Fruit fly (Drosophila melanogaster) whole organism, embryonic: ENCODE data around the gene gro.

Source experiments
- CG5953 ChIP-seq: fragments of 200-800 bp; sonication (Bioruptor generic); IDR thresholded peaks from 2 replicates; pipeline ENCODE4 v1.3.6; 2022; ENCODE audit warnings: missing biosample characterization, missing genetic modification characterization
- CG8765 ChIP-seq: fragments of 200-800 bp; sonication (Bioruptor generic); IDR thresholded peaks from 2 replicates; pipeline ENCODE4 v1.3.6; 2022; ENCODE audit warnings: missing biosample characterization, missing genetic modification characterization

DNA sequence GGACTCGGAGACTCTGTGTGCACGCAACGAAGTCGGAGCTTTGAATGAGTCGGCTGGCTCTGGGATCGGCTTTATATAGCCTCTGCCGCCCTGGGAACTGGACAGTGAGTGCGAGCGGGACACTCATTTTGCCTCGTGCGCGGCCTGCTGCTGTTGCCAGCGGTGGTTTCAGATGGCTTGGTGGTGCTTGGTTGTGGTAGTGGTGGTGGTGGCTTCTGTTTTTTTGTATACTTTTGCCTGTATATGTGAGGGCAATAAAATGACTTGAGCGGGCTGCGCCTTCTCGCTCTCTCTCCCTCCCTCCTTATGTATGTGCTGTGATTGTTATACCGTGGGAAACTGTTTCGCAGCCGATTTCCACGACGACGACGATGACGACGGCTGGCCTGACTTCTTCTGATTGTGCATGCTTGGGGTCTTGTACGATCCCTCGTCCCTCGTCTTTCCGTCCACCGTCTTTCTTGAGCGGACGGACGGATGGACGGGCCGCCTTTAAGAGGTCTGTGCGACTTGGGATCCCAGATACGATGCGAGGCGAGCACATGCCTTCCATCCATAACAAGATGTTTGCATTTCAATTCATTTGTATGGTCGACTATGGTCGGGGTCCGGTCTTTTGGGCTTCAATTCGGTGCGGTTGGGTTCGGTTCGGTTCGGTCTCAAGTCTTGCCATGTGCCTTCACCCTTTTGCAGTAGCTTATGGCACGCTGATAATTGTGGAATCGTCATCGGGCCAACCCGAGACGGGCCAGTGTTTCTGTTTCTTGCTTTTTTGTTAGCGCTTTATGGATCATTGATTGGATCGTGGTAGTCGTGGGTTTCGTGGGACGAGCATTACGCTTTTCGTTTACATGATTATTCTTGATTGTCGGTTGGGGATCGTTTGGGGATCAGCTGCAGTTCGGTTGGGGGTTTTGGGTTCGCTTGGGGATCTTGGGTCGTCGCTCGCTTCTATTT, 35.3 kb upstream of the gro start:
- TF ChIP-seq CG8765 (GFP tag; lab: Robert Waterston, UW) (no peak), CG5953 (GFP tag; lab: Robert Waterston, UW) (no peak)
